Worm (Caenorhabditis elegans) whole organism, mixed stage, embryonic: ENCODE data around the gene tbc-11.

Experiments used
- blmp-1 ChIP-seq: fragments of 150-350 bp; optimal IDR thresholded peaks from 2 replicates; lab custom pipeline; 2014; ENCODE audit warnings: missing biosample characterization, missing genetic modification characterization
- ceh-43 ChIP-seq: fragments of 200-800 bp; sonication (Bioruptor generic); optimal IDR thresholded peaks from 2 replicates; lab custom pipeline; 2018; ENCODE audit warnings: mild to moderate bottlenecking, missing genetic modification characterization, moderate library complexity, missing compliant biosample characterization
- ces-1 ChIP-seq: fragments of 150-350 bp; optimal IDR thresholded peaks from 2 replicates; lab custom pipeline; 2014; ENCODE audit warnings: missing biosample characterization, missing genetic modification reagents, missing genetic modification characterization
- elt-3 ChIP-seq: fragments of 150-350 bp; optimal IDR thresholded peaks from 2 replicates; lab custom pipeline; 2014; ENCODE audit warnings: missing biosample characterization, missing genetic modification characterization
- mep-1 ChIP-seq: fragments of 150-350 bp; optimal IDR thresholded peaks from 2 replicates; lab custom pipeline; 2017; ENCODE audit warnings: missing biosample characterization, missing genetic modification reagents, missing genetic modification characterization, inconsistent platforms
- nhr-12 ChIP-seq: fragments of 150-350 bp; optimal IDR thresholded peaks from 2 replicates; lab custom pipeline; 2014; ENCODE audit warnings: missing biosample characterization, missing genetic modification characterization
- nhr-28 ChIP-seq: fragments of 150-350 bp; optimal IDR thresholded peaks from 2 replicates; lab custom pipeline; 2014; ENCODE audit warnings: missing biosample characterization, missing genetic modification characterization
- nhr-76 ChIP-seq: sonication (generic microtip); optimal IDR thresholded peaks from 2 replicates; lab custom pipeline; 2017; ENCODE audit warnings: missing biosample characterization, missing genetic modification characterization
- pha-4 ChIP-seq: fragments of 150-350 bp; optimal IDR thresholded peaks from 2 replicates; lab custom pipeline; 2018; ENCODE audit warnings: missing biosample characterization, missing genetic modification reagents, missing genetic modification characterization
- snpc-4 ChIP-seq: fragments of 150-350 bp; optimal IDR thresholded peaks from 2 replicates; lab custom pipeline; 2014; ENCODE audit warnings: missing biosample characterization, missing genetic modification characterization
- unc-62 ChIP-seq: fragments of 150-350 bp; optimal IDR thresholded peaks from 2 replicates; lab custom pipeline; 2014; ENCODE audit warnings: missing biosample characterization, missing genetic modification reagents, missing genetic modification characterization
- zip-8 ChIP-seq: fragments of 150-350 bp; optimal IDR thresholded peaks from 2 replicates; lab custom pipeline; 2014; ENCODE audit warnings: missing biosample characterization, missing genetic modification characterization
- ztf-11 ChIP-seq: fragments of 150-350 bp; optimal IDR thresholded peaks from 2 replicates; lab custom pipeline; 2014; ENCODE audit warnings: missing biosample characterization, missing genetic modification characterization

- TF ChIP-seq nhr-76 (tag; lab: Kevin White, UChicago) (no peak), nhr-28 (tag; lab: Kevin White, UChicago) (no peak), zip-8 (tag; lab: Kevin White, UChicago) (no peak), ces-1 (no peak), ztf-11 (no peak), blmp-1 (tag; lab: Kevin White, UChicago) (no peak), snpc-4 (tag; lab: Kevin White, UChicago) (no peak), unc-62 (GFP tag; lab: Kevin White, UChicago) (no peak), elt-3 (no peak), ceh-43 (GFP tag; lab: Kevin White, UChicago) (no peak), nhr-12 (tag; lab: Kevin White, UChicago) (no peak), mep-1 (tag; lab: Kevin White, UChicago) (no peak), pha-4 (tag; lab: Kevin White, UChicago) (no peak)
Measured at ce11 chrX:936013-936412, 11.3 kb downstream of the tbc-11 start.
